Fruit fly (Drosophila melanogaster): ENCODE measurements around the gene Arp3.

The Arp3 gene

DNA sequence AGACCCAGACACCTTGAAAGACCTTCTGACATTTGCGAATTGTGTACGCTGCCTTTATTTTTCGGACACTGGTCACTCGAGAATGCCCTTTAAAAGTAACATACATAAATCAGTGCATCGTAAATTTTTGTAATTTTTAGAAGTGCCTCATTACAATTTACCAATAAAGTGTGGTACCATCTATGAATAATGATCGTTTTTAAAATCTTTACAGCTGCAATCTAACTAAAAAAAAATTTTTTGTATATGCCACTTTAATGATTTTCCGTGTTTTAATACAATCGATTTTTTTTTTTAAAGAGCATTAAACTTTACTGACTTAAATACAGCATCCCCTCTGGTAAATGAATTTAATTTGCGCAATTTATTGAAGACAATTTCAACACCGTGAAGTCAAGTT is 41.4 kb upstream of the Arp3 start (continued):
- TF ChIP-seq CG34406 (GFP tag; optimal IDR thresholded peaks at IDR 0.05) (peak; percentile 67), CG8119 (GFP tag; IDR thresholded peaks at IDR 0.05) (no peak), CG3919 (GFP tag; optimal IDR thresholded peaks at IDR 0.05) (peak; percentile 64), Ets96B (tag; optimal IDR thresholded peaks at IDR 0.05) (peak; percentile 30), CG7368 (GFP tag; optimal IDR thresholded peaks at IDR 0.05) (no peak), acj6 (GFP tag; optimal IDR thresholded peaks at IDR 0.05) (peak; percentile 45), spab (GFP tag; optimal IDR thresholded peaks at IDR 0.05) (no peak), Eip78C (GFP tag) (peak; percentile 95)

DNA sequence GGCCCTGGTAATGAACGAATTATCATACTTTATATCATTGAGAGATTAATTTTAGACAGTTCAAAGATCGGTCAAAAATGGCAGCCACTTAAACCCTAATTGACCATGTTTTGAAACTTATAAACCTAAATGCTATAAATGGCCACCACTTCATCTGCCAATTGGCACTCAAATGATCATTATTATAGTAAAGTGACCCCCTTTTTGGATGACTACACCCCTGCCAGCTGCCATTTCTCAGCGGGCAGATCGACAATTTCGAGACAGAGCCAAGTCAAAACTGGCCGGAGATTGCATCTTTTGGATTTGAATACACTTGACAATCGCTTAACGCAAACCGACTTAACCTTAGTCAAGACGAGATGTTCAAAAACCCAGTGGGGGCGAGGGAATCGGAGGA is 40.5 kb upstream of the Arp3 start:
- peak; percentile 31 for TF ChIP-seq pdm3 (GFP tag; optimal IDR thresholded peaks at IDR 0.05)
- no peak for TF ChIP-seq Sox102F (GFP tag; optimal IDR thresholded peaks at IDR 0.05)
- TF ChIP-seq Hr38 (GFP tag; optimal IDR thresholded peaks at IDR 0.05): no peak
- no peak for TF ChIP-seq CG4318 (GFP tag; optimal IDR thresholded peaks at IDR 0.05)
- peak; percentile 15 for TF ChIP-seq Hr4 (GFP tag; optimal IDR thresholded peaks at IDR 0.05)
- no peak for TF ChIP-seq Ets21C (GFP tag; optimal IDR thresholded peaks at IDR 0.05)
- TF ChIP-seq cyc (GFP tag; optimal IDR thresholded peaks at IDR 0.05): peak; percentile 11
- TF ChIP-seq CG6854 (GFP tag; optimal IDR thresholded peaks at IDR 0.05): no peak
- peak; percentile 41; the same call in 1 of the 2 replicates for TF ChIP-seq CG15336 (GFP tag; IDR thresholded peaks at IDR 0.05)
- TF ChIP-seq dac (GFP tag; optimal IDR thresholded peaks at IDR 0.05): no peak
- TF ChIP-seq CG10631 (GFP tag; optimal IDR thresholded peaks at IDR 0.05): no peak
- TF ChIP-seq OdsH (GFP tag; optimal IDR thresholded peaks at IDR 0.05): peak; percentile 17
- no peak for TF ChIP-seq salr (GFP tag; optimal IDR thresholded peaks at IDR 0.05)
- TF ChIP-seq dsx (GFP tag; optimal IDR thresholded peaks at IDR 0.05; ENCODE audit: poor library complexity, severe bottlenecking): no peak
- TF ChIP-seq Met (GFP tag; optimal IDR thresholded peaks at IDR 0.05): peak; percentile 29
- no peak for TF ChIP-seq Hr39 (GFP tag; optimal IDR thresholded peaks at IDR 0.05)
- TF ChIP-seq Eip75B (GFP tag; optimal IDR thresholded peaks at IDR 0.05): no peak
- no peak for TF ChIP-seq CG11294 (GFP tag; IDR thresholded peaks at IDR 0.05)
- TF ChIP-seq CG8632 (GFP tag; optimal IDR thresholded peaks at IDR 0.05): peak; percentile 29
- TF ChIP-seq CG3032 (tag; optimal IDR thresholded peaks at IDR 0.05): peak; percentile 34
- peak; percentile 68 for TF ChIP-seq CG6163 (GFP tag; IDR thresholded peaks at IDR 0.05)
- TF ChIP-seq CG6792 (GFP tag; optimal IDR thresholded peaks at IDR 0.05): no peak
- no peak for TF ChIP-seq CG7368 (GFP tag; optimal IDR thresholded peaks at IDR 0.05)
- TF ChIP-seq CG6276 (GFP tag; optimal IDR thresholded peaks at IDR 0.05): peak; percentile 36
- TF ChIP-seq CG9139 (GFP tag; optimal IDR thresholded peaks at IDR 0.05): no peak
- TF ChIP-seq lz (GFP tag; optimal IDR thresholded peaks at IDR 0.05): peak; percentile 23
- TF ChIP-seq Gug (GFP tag; IDR thresholded peaks at IDR 0.05): no peak
- no peak for TF ChIP-seq CG8319 (GFP tag; optimal IDR thresholded peaks at IDR 0.05)
- TF ChIP-seq CG11762 (GFP tag; optimal IDR thresholded peaks at IDR 0.05; ENCODE audit: insufficient read depth): no peak
- TF ChIP-seq CG34406 (GFP tag; optimal IDR thresholded peaks at IDR 0.05): peak; percentile 45
- TF ChIP-seq Ets96B (tag; optimal IDR thresholded peaks at IDR 0.05): peak; percentile 1
- no peak for TF ChIP-seq CG31627 (GFP tag; optimal IDR thresholded peaks at IDR 0.05)
- TF ChIP-seq Smox (GFP tag; optimal IDR thresholded peaks at IDR 0.05): peak; percentile 12
- TF ChIP-seq spab (GFP tag; optimal IDR thresholded peaks at IDR 0.05): no peak
- TF ChIP-seq Blimp-1 (GFP tag; optimal IDR thresholded peaks at IDR 0.05): no peak
- TF ChIP-seq fkh (GFP tag; optimal IDR thresholded peaks at IDR 0.05): no peak
- no peak for TF ChIP-seq CG6808 (GFP tag; optimal IDR thresholded peaks at IDR 0.05)
- peak; percentile 28 for TF ChIP-seq acj6 (GFP tag; optimal IDR thresholded peaks at IDR 0.05)
- peak; percentile 44; the same call in 1 of the 3 replicates for TF ChIP-seq eg (GFP tag; IDR thresholded peaks at IDR 0.05)
- TF ChIP-seq ss (GFP tag; optimal IDR thresholded peaks at IDR 0.05): peak in 1 of 2 experiments; percentile 22
- TF ChIP-seq CG8119 (GFP tag; IDR thresholded peaks at IDR 0.05): no peak
- TF ChIP-seq net (GFP tag; optimal IDR thresholded peaks at IDR 0.05): peak; percentile 15
- peak; percentile 78 for TF ChIP-seq Eip78C (GFP tag)
- peak; percentile 21 for TF ChIP-seq esn (GFP tag; optimal IDR thresholded peaks at IDR 0.05)
- no peak for TF ChIP-seq CG16779 (tag; optimal IDR thresholded peaks at IDR 0.05)
- no peak for TF ChIP-seq CG1621 (tag; optimal IDR thresholded peaks at IDR 0.05)
- no peak for TF ChIP-seq fd59A (GFP tag; optimal IDR thresholded peaks at IDR 0.05)
- no peak for TF ChIP-seq Lpt (GFP tag; optimal IDR thresholded peaks at IDR 0.05)

All from whole organism, prepupa.